Worm (Caenorhabditis elegans): ENCODE measurements around the gene C07E3.4.

The C07E3.4 gene

ce11 chrII:10389038-10389437, 28.5 kb downstream of the C07E3.4 start (continued):
- TF ChIP-seq dmd-8 (GFP tag; IDR thresholded peaks at IDR 0.05), result no peak
- peak; percentile 51 for TF ChIP-seq hmg-1.1 (GFP tag; IDR thresholded peaks at IDR 0.05)
- no peak for TF ChIP-seq unc-39 (tag; optimal IDR thresholded peaks at IDR 0.05)
- TF ChIP-seq dpl-1 (GFP tag; optimal IDR thresholded peaks at IDR 0.05), result peak; percentile 39
- no peak for TF ChIP-seq arid-1 (GFP tag; conservative IDR thresholded peaks at IDR 0.05)
- peak; percentile 74 for TF ChIP-seq tra-1 (GFP tag; IDR thresholded peaks at IDR 0.05)
- peak; percentile 78 for TF ChIP-seq ceh-20 (GFP tag; IDR thresholded peaks at IDR 0.05)
- TF ChIP-seq aha-1 (tag), result peak; percentile 97
- no peak for TF ChIP-seq nhr-6 (tag; optimal IDR thresholded peaks at IDR 0.05)
- no peak for TF ChIP-seq rbr-2 (tag; optimal IDR thresholded peaks at IDR 0.05)
- TF ChIP-seq mxl-2 (GFP tag; conservative IDR thresholded peaks at IDR 0.05), result peak; percentile 71
- TF ChIP-seq D1046.2 (GFP tag; IDR thresholded peaks at IDR 0.05), result no peak
- TF ChIP-seq mep-1 (tag; optimal IDR thresholded peaks at IDR 0.05), result peak; percentile 79
- TF ChIP-seq nhr-11 (tag; optimal IDR thresholded peaks at IDR 0.05), result peak; percentile 16
- TF ChIP-seq nhr-28 (tag; optimal IDR thresholded peaks at IDR 0.05), result peak; percentile 88
- TF ChIP-seq ctbp-1 (GFP tag; IDR thresholded peaks at IDR 0.05), result peak; percentile 44; the same call in 1 of the 2 replicates
- 0 out of 2 replicates have a peak, but pooled peaks have one; percentile 15 for TF ChIP-seq zfp-3 (GFP tag; conservative IDR thresholded peaks at IDR 0.05)
- TF ChIP-seq Y75B8A.6 (GFP tag; IDR thresholded peaks at IDR 0.05), result 0 out of 2 replicates have a peak, but pooled peaks have one; percentile 34
- TF ChIP-seq cey-2 (tag; optimal IDR thresholded peaks at IDR 0.05; ENCODE audit: borderline replicate concordance, insufficient read depth), result peak; percentile 85
- TF ChIP-seq Y105C5A.15 (GFP tag; IDR thresholded peaks at IDR 0.05), result no peak
- TF ChIP-seq mdt-29 (GFP tag; IDR thresholded peaks at IDR 0.05), result no peak
- no peak for TF ChIP-seq zag-1 (tag; optimal IDR thresholded peaks at IDR 0.05)
- 0 out of 2 replicates have a peak, but pooled peaks have one; percentile 71 for TF ChIP-seq saeg-2 (GFP tag; IDR thresholded peaks at IDR 0.05)
- TF ChIP-seq ceh-44 (GFP tag; IDR thresholded peaks at IDR 0.05), result no peak
- TF ChIP-seq nhr-111 (GFP tag; optimal IDR thresholded peaks at IDR 0.05), result no peak
- TF ChIP-seq lin-39 (tag; optimal IDR thresholded peaks at IDR 0.05), result no peak
- peak; percentile 93 for TF ChIP-seq mxl-3 (GFP tag; optimal IDR thresholded peaks at IDR 0.05)
- no peak for TF ChIP-seq ztf-11 (tag; optimal IDR thresholded peaks at IDR 0.05)
- no peak for TF ChIP-seq F26F4.8 (GFP tag; conservative IDR thresholded peaks at IDR 0.05)
- peak; percentile 80 for TF ChIP-seq ama-1 (optimal IDR thresholded peaks at IDR 0.05)
- 0 out of 2 replicates have a peak, but pooled peaks have one; percentile 34 for TF ChIP-seq pha-4 (GFP tag; IDR thresholded peaks at IDR 0.05)
- TF ChIP-seq pha-4 (tag; optimal IDR thresholded peaks at IDR 0.05), result peak; percentile 73
- TF ChIP-seq ceh-82 (tag; optimal IDR thresholded peaks at IDR 0.05), result no peak
- no peak for TF ChIP-seq php-3 (GFP tag; IDR thresholded peaks at IDR 0.05)
- TF ChIP-seq daf-12 (tag; optimal IDR thresholded peaks at IDR 0.05), result no peak
- no peak for TF ChIP-seq daf-16 (GFP tag; optimal IDR thresholded peaks at IDR 0.05)
- TF ChIP-seq daf-16 (tag; optimal IDR thresholded peaks at IDR 0.05), result peak; percentile 79
- TF ChIP-seq dmd-9 (GFP tag; IDR thresholded peaks at IDR 0.05), result no peak
- TF ChIP-seq ZK337.2 (GFP tag; IDR thresholded peaks at IDR 0.05), result no peak
- TF ChIP-seq nhr-25 (tag; optimal IDR thresholded peaks at IDR 0.05; ENCODE audit: borderline replicate concordance, insufficient read depth), result peak; percentile 78
- peak; percentile 41 for TF ChIP-seq nhr-102 (tag; optimal IDR thresholded peaks at IDR 0.05)
- no peak for TF ChIP-seq daf-8 (GFP tag; IDR thresholded peaks at IDR 0.05)
- TF ChIP-seq hif-1 (tag; optimal IDR thresholded peaks at IDR 0.05), result peak in 1 of 2 experiments; percentile 6
- no peak for TF ChIP-seq F44E2.7 (GFP tag; IDR thresholded peaks at IDR 0.05)
- TF ChIP-seq unc-62 (GFP tag; optimal IDR thresholded peaks at IDR 0.05 in 1 of 2), result peak in 1 of 2 experiments; percentile 96
- no peak for TF ChIP-seq unc-62 (tag; optimal IDR thresholded peaks at IDR 0.05)
- peak; percentile 5 for TF ChIP-seq spr-3 (GFP tag; optimal IDR thresholded peaks at IDR 0.05)
- TF ChIP-seq nhr-76 (tag; optimal IDR thresholded peaks at IDR 0.05), result no peak
- no peak for TF ChIP-seq F37D6.2 (tag; optimal IDR thresholded peaks at IDR 0.05)
- TF ChIP-seq lin-29 (GFP tag; IDR thresholded peaks at IDR 0.05), result peak; percentile 52; the same call in 1 of the 2 replicates
- no peak for TF ChIP-seq lir-3 (tag; optimal IDR thresholded peaks at IDR 0.05)
- no peak for TF ChIP-seq zip-11 (GFP tag; IDR thresholded peaks at IDR 0.05)
